Fruit fly (Drosophila melanogaster) whole organism, pupa: Measurements from ENCODE around the gene Ppt1.
A peak's percentile ranks its signal among the peaks of the same experiment; 100 is the strongest.

Experiments used
- CG10348 ChIP-seq: fragments of 200-800 bp; sonication (Bioruptor generic); IDR thresholded peaks from 2 replicates; pipeline ENCODE4 v1.3.6; 2022; ENCODE audit warnings: missing biosample characterization, missing genetic modification characterization
- CG12605 ChIP-seq: fragments of 200-800 bp; sonication (Bioruptor generic); IDR thresholded peaks from 2 replicates; pipeline ENCODE4 v1.3.6; 2022; ENCODE audit warnings: missing biosample characterization, missing genetic modification characterization
- CG13204 ChIP-seq: fragments of 200-800 bp; sonication (Bioruptor generic); optimal IDR thresholded peaks from 2 replicates; lab custom pipeline; 2018; ENCODE audit warnings: missing biosample characterization, mild to moderate bottlenecking, missing genetic modification characterization, moderate library complexity
- CG14655 ChIP-seq: fragments of 200-800 bp; sonication (Bioruptor generic); optimal IDR thresholded peaks from 3 replicates; lab custom pipeline; 2017; ENCODE audit warnings: mild to moderate bottlenecking, missing biosample characterization, missing genetic modification reagents, missing genetic modification characterization
- CG15710 ChIP-seq: fragments of 200-800 bp; sonication (Bioruptor generic); optimal IDR thresholded peaks from 2 replicates; lab custom pipeline; 2018; ENCODE audit warnings: missing biosample characterization, mild to moderate bottlenecking, missing genetic modification characterization, moderate library complexity
- CG17806 ChIP-seq: fragments of 200-800 bp; sonication (Bioruptor generic); optimal IDR thresholded peaks from 2 replicates; lab custom pipeline; 2018; ENCODE audit warnings: missing biosample characterization, mild to moderate bottlenecking, missing genetic modification characterization, moderate library complexity
- CG32121 ChIP-seq: fragments of 200-800 bp; sonication (Bioruptor generic); IDR thresholded peaks from 2 replicates; pipeline ENCODE4 v1.3.6; 2022; ENCODE audit warnings: missing biosample characterization, missing genetic modification characterization
- CG34367 ChIP-seq: fragments of 200-800 bp; sonication (Bioruptor generic); optimal IDR thresholded peaks from 2 replicates; lab custom pipeline; 2018; ENCODE audit warnings: missing biosample characterization, mild to moderate bottlenecking, missing genetic modification characterization
- CG4496 ChIP-seq: fragments of 200-800 bp; sonication (Bioruptor generic); IDR thresholded peaks from 3 replicates; pipeline ENCODE4 v1.3.6; 2022; ENCODE audit warnings: missing biosample characterization, missing genetic modification characterization
- CG8159 ChIP-seq: fragments of 200-800 bp; sonication (Bioruptor generic); optimal IDR thresholded peaks from 3 replicates; lab custom pipeline; 2018; ENCODE audit warnings: missing biosample characterization, mild to moderate bottlenecking, missing genetic modification characterization, moderate library complexity
- CG8301 ChIP-seq: fragments of 200-800 bp; sonication (Bioruptor generic); optimal IDR thresholded peaks from 2 replicates; lab custom pipeline; 2018; ENCODE audit warnings: missing biosample characterization, mild to moderate bottlenecking, missing genetic modification characterization
- CG9948 ChIP-seq: fragments of 200-800 bp; sonication (Bioruptor generic); optimal IDR thresholded peaks from 2 replicates; lab custom pipeline; 2018; ENCODE audit warnings: missing biosample characterization, mild to moderate bottlenecking, missing genetic modification characterization, moderate library complexity
- D1 ChIP-seq: fragments of 200-800 bp; sonication (Bioruptor generic); optimal IDR thresholded peaks from 2 replicates; lab custom pipeline; 2018; ENCODE audit warnings: missing biosample characterization, mild to moderate bottlenecking, missing genetic modification characterization, moderate library complexity
- EcR ChIP-seq: fragments of 200-800 bp; sonication (Bioruptor generic); optimal IDR thresholded peaks from 3 replicates; lab custom pipeline; 2019; ENCODE audit warnings: missing biosample characterization, missing genetic modification characterization, mild to moderate bottlenecking, moderate library complexity, missing genetic modification reagents
- Ets98B ChIP-seq: fragments of 200-800 bp; sonication (Bioruptor generic); IDR thresholded peaks from 2 replicates; pipeline ENCODE4 v1.3.6; 2022; ENCODE audit warnings: missing biosample characterization, missing genetic modification characterization
- Pif1A ChIP-seq: fragments of 200-800 bp; sonication (Bioruptor generic); optimal IDR thresholded peaks from 3 replicates; lab custom pipeline; 2016; ENCODE audit warnings: missing biosample characterization, missing genetic modification characterization
- Pif1B ChIP-seq: fragments of 200-800 bp; sonication (Bioruptor generic); optimal IDR thresholded peaks from 3 replicates; lab custom pipeline; 2016; ENCODE audit warnings: missing biosample characterization, missing genetic modification characterization
- Snoo ChIP-seq: fragments of 200-800 bp; sonication (Bioruptor generic); optimal IDR thresholded peaks from 3 replicates; lab custom pipeline; 2017; ENCODE audit warnings: missing biosample characterization, mild to moderate bottlenecking, missing genetic modification characterization, inconsistent platforms
- fd96Ca ChIP-seq: fragments of 200-800 bp; sonication (Bioruptor generic); IDR thresholded peaks from 3 replicates; pipeline ENCODE4 v1.3.6; 2022; ENCODE audit warnings: missing biosample characterization, missing genetic modification characterization
- gl ChIP-seq: fragments of 200-800 bp; sonication (Bioruptor generic); optimal IDR thresholded peaks from 2 replicates; lab custom pipeline; 2018; ENCODE audit warnings: missing biosample characterization, mild to moderate bottlenecking, missing genetic modification characterization
- rn ChIP-seq: fragments of 200-800 bp; sonication (Bioruptor generic); IDR thresholded peaks from 2 replicates; pipeline ENCODE4 v1.3.6; 2022; ENCODE audit warnings: missing biosample characterization, missing genetic modification characterization

The Ppt1 gene

dm6 chrX:8690003-8690402, at the start of gene Ppt1, which contains the start of gene Ogg1:
Ppt1 (minus strand) TSS chrX:8690227.
Ogg1 (plus strand) TSS chrX:8690327.
- TF ChIP-seq Pif1B (GFP tag; lab: Kevin White, UChicago) (no peak), D1 (no peak), CG8159 (tag; lab: Kevin White, UChicago) (peak; percentile 46), CG32121 (no peak), EcR (GFP tag; lab: Kevin White, UChicago) (no peak), CG13204 (GFP tag; lab: Kevin White, UChicago) (no peak), CG15710 (tag; lab: Kevin White, UChicago) (peak; percentile 44), CG9948 (peak; percentile 16), fd96Ca (GFP tag; lab: Robert Waterston, UW) (no peak), Pif1A (GFP tag; lab: Kevin White, UChicago) (peak; percentile 59), CG8301 (peak; percentile 17), Snoo (tag; lab: Kevin White, UChicago) (peak; percentile 39), CG17806 (tag; lab: Kevin White, UChicago) (peak; percentile 27), CG4496 (peak; percentile 74), Ets98B (GFP tag; lab: Robert Waterston, UW) (0 out of 2 replicates have a peak, but pooled peaks have one; percentile 16), CG34367 (tag; lab: Kevin White, UChicago) (peak; percentile 23)

DNA sequence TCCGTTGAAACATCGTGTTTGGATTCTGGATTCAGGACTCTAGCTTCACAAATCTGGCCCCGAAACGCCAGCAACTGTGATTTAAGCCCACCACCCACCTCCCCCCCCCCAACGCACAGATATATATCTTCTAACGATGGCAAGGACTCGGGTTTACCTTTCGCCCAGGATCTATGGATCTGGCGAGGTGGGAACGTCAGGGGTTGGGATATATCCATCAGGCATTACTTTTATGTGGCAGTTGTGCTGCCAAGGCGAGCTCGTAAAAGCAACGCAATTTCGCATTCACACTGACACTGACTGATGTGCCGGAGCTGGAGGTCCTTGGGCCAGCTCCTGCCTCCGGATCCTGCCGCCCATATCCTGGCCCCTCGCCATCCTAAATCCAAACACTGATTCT, 42.4 kb upstream of the Ppt1 start:
- TF ChIP-seq CG13204 (GFP tag; lab: Kevin White, UChicago): no peak
- TF ChIP-seq Pif1B (GFP tag; lab: Kevin White, UChicago): no peak
- TF ChIP-seq EcR (GFP tag; lab: Kevin White, UChicago): no peak
- no peak for TF ChIP-seq Pif1A (GFP tag; lab: Kevin White, UChicago)
- no peak for TF ChIP-seq CG9948
- TF ChIP-seq CG15710 (tag; lab: Kevin White, UChicago): no peak
- TF ChIP-seq CG10348 (GFP tag; lab: Robert Waterston, UW): no peak
- TF ChIP-seq CG12605 (GFP tag; lab: Robert Waterston, UW): no peak
- TF ChIP-seq CG8159 (tag; lab: Kevin White, UChicago): no peak
- no peak for TF ChIP-seq CG8301
- no peak for TF ChIP-seq rn (GFP tag; lab: Robert Waterston, UW)
- no peak for TF ChIP-seq CG32121

DNA sequence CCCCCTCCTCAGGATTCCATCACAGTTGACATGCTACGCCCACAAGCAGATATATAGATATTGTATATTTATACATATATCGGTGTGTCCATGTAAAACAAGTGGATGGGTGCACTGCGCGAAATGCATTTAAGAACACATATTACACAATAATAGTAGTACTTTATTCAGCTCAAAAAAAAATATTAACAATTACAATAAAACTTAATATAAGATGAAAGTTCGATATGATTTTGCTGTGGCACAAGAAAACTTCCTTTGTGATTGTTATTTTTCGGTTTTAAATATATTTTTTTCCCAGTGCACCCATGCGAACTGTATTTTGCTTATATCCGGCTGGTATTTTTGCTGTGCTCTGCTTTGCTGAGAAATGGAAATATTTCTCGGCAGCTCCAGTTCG, 41.4 kb upstream of the Ppt1 start:
- TF ChIP-seq CG9948: peak; percentile 18
- TF ChIP-seq CG15710 (tag; lab: Kevin White, UChicago): peak; percentile 24
- TF ChIP-seq CG17806 (tag; lab: Kevin White, UChicago): peak; percentile 24
- peak; percentile 38 for TF ChIP-seq CG8159 (tag; lab: Kevin White, UChicago)
- no peak for TF ChIP-seq CG32121
- TF ChIP-seq CG14655 (GFP tag; lab: Kevin White, UChicago): no peak
- no peak for TF ChIP-seq CG4496
- no peak for TF ChIP-seq CG10348 (GFP tag; lab: Robert Waterston, UW)
- no peak for TF ChIP-seq D1
- no peak for TF ChIP-seq CG13204 (GFP tag; lab: Kevin White, UChicago)
- TF ChIP-seq Ets98B (GFP tag; lab: Robert Waterston, UW): no peak

dm6 chrX:8730306-8730705, 40.3 kb upstream of the Ppt1 start:
- peak; percentile 53; the same call in 1 of the 3 replicates for TF ChIP-seq fd96Ca (GFP tag; lab: Robert Waterston, UW)
- peak; percentile 34 for TF ChIP-seq CG8301
- TF ChIP-seq Snoo (tag; lab: Kevin White, UChicago): peak; percentile 32
- no peak for TF ChIP-seq CG10348 (GFP tag; lab: Robert Waterston, UW)
- TF ChIP-seq CG12605 (GFP tag; lab: Robert Waterston, UW): 0 out of 2 replicates have a peak, but pooled peaks have one; percentile 37
- TF ChIP-seq CG9948: peak; percentile 67
- peak; percentile 60 for TF ChIP-seq Pif1A (GFP tag; lab: Kevin White, UChicago)
- no peak for TF ChIP-seq D1
- 0 out of 2 replicates have a peak, but pooled peaks have one; percentile 10 for TF ChIP-seq Ets98B (GFP tag; lab: Robert Waterston, UW)
- TF ChIP-seq CG4496: peak; percentile 66
- peak; percentile 71 for TF ChIP-seq CG8159 (tag; lab: Kevin White, UChicago)
- no peak for TF ChIP-seq Pif1B (GFP tag; lab: Kevin White, UChicago)
- no peak for TF ChIP-seq rn (GFP tag; lab: Robert Waterston, UW)
- no peak for TF ChIP-seq CG32121
- peak; percentile 69 for TF ChIP-seq CG15710 (tag; lab: Kevin White, UChicago)
- peak; percentile 59 for TF ChIP-seq CG34367 (tag; lab: Kevin White, UChicago)
- TF ChIP-seq gl (tag; lab: Kevin White, UChicago): peak; percentile 24
- TF ChIP-seq EcR (GFP tag; lab: Kevin White, UChicago): no peak
- TF ChIP-seq CG17806 (tag; lab: Kevin White, UChicago): peak; percentile 63
- TF ChIP-seq CG13204 (GFP tag; lab: Kevin White, UChicago): no peak
- TF ChIP-seq CG14655 (GFP tag; lab: Kevin White, UChicago): peak; percentile 64

- no peak for TF ChIP-seq D1
- no peak for TF ChIP-seq Ets98B (GFP tag; lab: Robert Waterston, UW)
- no peak for TF ChIP-seq CG9948
- TF ChIP-seq CG34367 (tag; lab: Kevin White, UChicago): no peak
- TF ChIP-seq gl (tag; lab: Kevin White, UChicago): no peak
- TF ChIP-seq CG12605 (GFP tag; lab: Robert Waterston, UW): no peak
- no peak for TF ChIP-seq CG4496
- no peak for TF ChIP-seq CG8301
- TF ChIP-seq CG13204 (GFP tag; lab: Kevin White, UChicago): no peak
- TF ChIP-seq CG32121: no peak
- TF ChIP-seq CG14655 (GFP tag; lab: Kevin White, UChicago): no peak
- no peak for TF ChIP-seq CG15710 (tag; lab: Kevin White, UChicago)
- TF ChIP-seq Snoo (tag; lab: Kevin White, UChicago): no peak
- no peak for TF ChIP-seq rn (GFP tag; lab: Robert Waterston, UW)
- no peak for TF ChIP-seq CG10348 (GFP tag; lab: Robert Waterston, UW)
- TF ChIP-seq Pif1B (GFP tag; lab: Kevin White, UChicago): no peak
- no peak for TF ChIP-seq fd96Ca (GFP tag; lab: Robert Waterston, UW)
- no peak for TF ChIP-seq Pif1A (GFP tag; lab: Kevin White, UChicago)
These were observed 38.0 kb upstream of the Ppt1 start for dm6 chrX:8728030-8728429.
